Fruit fly (Drosophila melanogaster) whole organism, embryonic: ENCODE results near the gene CG31609.

Experiments
- Adf1 ChIP-seq: fragments of 200-800 bp; sonication (Bioruptor generic); IDR thresholded peaks from 2 replicates; pipeline ENCODE4 v1.3.6; 2022; ENCODE audit warnings: missing biosample characterization, missing genetic modification characterization
- C15 ChIP-seq: fragments of 200-800 bp; sonication (Bioruptor generic); IDR thresholded peaks from 3 replicates; pipeline ENCODE4 v1.3.6; 2022; ENCODE audit warnings: missing biosample characterization, missing genetic modification characterization
- CG11093 ChIP-seq: fragments of 200-800 bp; sonication (Bioruptor generic); IDR thresholded peaks from 3 replicates; pipeline ENCODE4 v1.3.6; 2022; ENCODE audit warnings: missing biosample characterization, missing genetic modification characterization
- CG12219 ChIP-seq: fragments of 200-800 bp; sonication (Bioruptor generic); optimal IDR thresholded peaks from 3 replicates; lab custom pipeline; 2018; ENCODE audit warnings: missing biosample characterization, mild to moderate bottlenecking, missing genetic modification characterization
- CG13123 ChIP-seq: fragments of 200-800 bp; sonication (Bioruptor generic); optimal IDR thresholded peaks from 2 replicates; lab custom pipeline; 2016; ENCODE audit warnings: missing biosample characterization, missing genetic modification characterization
- CG13287 ChIP-seq: fragments of 200-800 bp; sonication (Bioruptor generic); IDR thresholded peaks from 2 replicates; pipeline ENCODE4 v1.3.6; 2022; ENCODE audit warnings: missing biosample characterization, missing genetic modification characterization; ENCODE audit not compliant: partially characterized antibody
- CG13296 ChIP-seq: fragments of 200-800 bp; sonication (Bioruptor generic); optimal IDR thresholded peaks from 3 replicates; lab custom pipeline; 2018; ENCODE audit warnings: missing biosample characterization, mild to moderate bottlenecking, missing genetic modification characterization
- CG13424 ChIP-seq: fragments of 200-800 bp; sonication (Bioruptor generic); optimal IDR thresholded peaks from 2 replicates; lab custom pipeline; 2019; ENCODE audit warnings: missing biosample characterization, mild to moderate bottlenecking, missing genetic modification characterization, moderate library complexity
- CG13894 ChIP-seq: fragments of 200-800 bp; sonication (Bioruptor generic); optimal IDR thresholded peaks from 3 replicates; lab custom pipeline; 2018; ENCODE audit warnings: missing biosample characterization, mild to moderate bottlenecking, missing genetic modification characterization, moderate library complexity
- CG1529 ChIP-seq: fragments of 200-800 bp; sonication (Bioruptor generic); optimal IDR thresholded peaks from 3 replicates; lab custom pipeline; 2018; ENCODE audit warnings: missing biosample characterization, missing genetic modification characterization
- CG18599 ChIP-seq: fragments of 200-800 bp; sonication (Bioruptor generic); optimal IDR thresholded peaks from 3 replicates; lab custom pipeline; 2017; ENCODE audit warnings: missing biosample characterization, missing genetic modification characterization, mild to moderate bottlenecking, moderate library complexity, missing genetic modification reagents
- CG2120 ChIP-seq: fragments of 200-800 bp; sonication (Bioruptor generic); optimal IDR thresholded peaks from 3 replicates; lab custom pipeline; 2016; ENCODE audit warnings: missing biosample characterization, missing genetic modification characterization
- CG2875 ChIP-seq: fragments of 200-800 bp; sonication (Bioruptor generic); optimal IDR thresholded peaks from 2 replicates; lab custom pipeline; 2017; ENCODE audit warnings: missing biosample characterization, mild to moderate bottlenecking, missing genetic modification characterization, missing genetic modification reagents
- CG2889 ChIP-seq: fragments of 200-800 bp; sonication (Bioruptor generic); IDR thresholded peaks from 3 replicates; pipeline ENCODE4 v1.3.6; 2022; ENCODE audit warnings: missing biosample characterization, missing genetic modification characterization
- CG3726 ChIP-seq: fragments of 200-800 bp; sonication (Bioruptor generic); IDR thresholded peaks from 3 replicates; pipeline ENCODE4, ENCODE4 v1.3.6; 2022; ENCODE audit warnings: missing biosample characterization, missing genetic modification characterization
- CG7357 ChIP-seq: fragments of 200-800 bp; sonication (Bioruptor generic); IDR thresholded peaks from 3 replicates; pipeline ENCODE4 v1.3.6; 2022; ENCODE audit warnings: missing biosample characterization, missing genetic modification characterization
- CG7963 ChIP-seq: fragments of 200-800 bp; sonication (Bioruptor generic); IDR thresholded peaks from 3 replicates; pipeline ENCODE4 v1.3.6; 2022; ENCODE audit warnings: missing biosample characterization, missing genetic modification characterization; ENCODE audit not compliant: partially characterized antibody
- CG9727 ChIP-seq: fragments of 200-800 bp; sonication (Bioruptor generic); optimal IDR thresholded peaks from 3 replicates; lab custom pipeline; 2017; ENCODE audit warnings: missing biosample characterization, mild to moderate bottlenecking, missing genetic modification characterization
- CG9876 ChIP-seq: fragments of 200-800 bp; sonication (Bioruptor generic); optimal IDR thresholded peaks from 2 replicates; lab custom pipeline; 2016; ENCODE audit warnings: missing biosample characterization, missing genetic modification characterization
- Dp ChIP-seq: fragments of 200-800 bp; sonication (Bioruptor generic); optimal IDR thresholded peaks from 2 replicates; lab custom pipeline; 2018; ENCODE audit warnings: missing biosample characterization, mild to moderate bottlenecking, missing genetic modification characterization, moderate library complexity
- E2f2 ChIP-seq: fragments of 200-800 bp; sonication (Bioruptor generic); IDR thresholded peaks from 2 replicates; pipeline ENCODE4 v1.3.6; 2022; ENCODE audit warnings: missing biosample characterization, missing genetic modification characterization
- Eip74EF ChIP-seq, 2 experiments: fragments of 200-800 bp in 1 of 2; fragments of >200 bp in 1 of 2; sonication (Bioruptor generic) in 1 of 2; optimal IDR thresholded peaks; 2 replicates each; lab custom pipeline; 2017 to 2019; ENCODE audit warnings: missing biosample characterization in 2 of 2, missing genetic modification characterization in 2 of 2, mild to moderate bottlenecking in 1 of 2, moderate library complexity in 1 of 2
- H15 ChIP-seq: fragments of 200-800 bp; sonication (Bioruptor generic); IDR thresholded peaks from 3 replicates; pipeline ENCODE4 v1.3.6; 2022; ENCODE audit warnings: missing biosample characterization, missing genetic modification characterization
- HHEX ChIP-seq: fragments of 200-800 bp; sonication (Bioruptor generic); optimal IDR thresholded peaks from 3 replicates; lab custom pipeline; 2017; ENCODE audit warnings: missing biosample characterization, mild to moderate bottlenecking, missing genetic modification characterization, missing genetic modification reagents
- Hey ChIP-seq: fragments of 200-800 bp; sonication (Bioruptor generic); optimal IDR thresholded peaks from 3 replicates; lab custom pipeline; 2018; ENCODE audit warnings: missing biosample characterization, mild to moderate bottlenecking, missing genetic modification characterization
- Jarid2 ChIP-seq: fragments of 200-800 bp; sonication (Bioruptor generic); optimal IDR thresholded peaks from 3 replicates; lab custom pipeline; 2017; ENCODE audit warnings: mild to moderate bottlenecking, missing biosample characterization, missing genetic modification reagents, missing genetic modification characterization
- Nf-YB ChIP-seq: fragments of 200-800 bp; sonication (Bioruptor generic); optimal IDR thresholded peaks from 3 replicates; lab custom pipeline; 2019; ENCODE audit warnings: missing biosample characterization, mild to moderate bottlenecking, missing genetic modification characterization, moderate library complexity
- Ravus ChIP-seq: fragments of 200-800 bp; sonication (Bioruptor generic); IDR thresholded peaks from 2 replicates; pipeline ENCODE4 v1.3.6; 2022; ENCODE audit warnings: missing biosample characterization, missing genetic modification characterization
- Rfx ChIP-seq: fragments of 200-800 bp; sonication (Bioruptor generic); IDR thresholded peaks from 2 replicates; pipeline ENCODE4 v1.3.6; 2022; ENCODE audit warnings: missing biosample characterization, missing genetic modification characterization
- Stat92E ChIP-seq, 3 experiments: fragments of >200 bp in 2 of 3; fragments of 200-800 bp in 1 of 3; sonication (Bioruptor generic) in 1 of 3; optimal IDR thresholded peaks; 2 replicates each; lab custom pipeline; 2017 to 2019; ENCODE audit warnings: missing biosample characterization in 3 of 3, missing genetic modification characterization in 3 of 3, mild to moderate bottlenecking in 1 of 3, moderate library complexity in 1 of 3
- Vsx1 ChIP-seq: fragments of 200-800 bp; sonication (Bioruptor generic); optimal IDR thresholded peaks from 2 replicates; lab custom pipeline; 2017; ENCODE audit warnings: missing biosample characterization, mild to moderate bottlenecking, missing genetic modification characterization, missing genetic modification reagents
- br ChIP-seq: fragments of >200 bp; optimal IDR thresholded peaks from 2 replicates; lab custom pipeline; 2017
- chif ChIP-seq, 2 experiments: fragments of 200-800 bp; sonication (Bioruptor generic); optimal IDR thresholded peaks; 3 replicates each; lab custom pipeline; 2016; ENCODE audit warnings: missing biosample characterization in 2 of 2, missing genetic modification characterization in 2 of 2
- dimm ChIP-seq: fragments of 200-800 bp; sonication (Bioruptor generic); IDR thresholded peaks from 2 replicates; pipeline ENCODE4 v1.3.6; 2022; ENCODE audit warnings: missing biosample characterization, missing genetic modification characterization
- exex ChIP-seq: fragments of 200-800 bp; sonication (Bioruptor generic); optimal IDR thresholded peaks from 4 replicates; lab custom pipeline; 2018; ENCODE audit warnings: missing biosample characterization, mild to moderate bottlenecking, missing genetic modification characterization, moderate library complexity
- ftz-f1 ChIP-seq: fragments of 200-800 bp; sonication (Bioruptor generic); optimal IDR thresholded peaks from 2 replicates; lab custom pipeline; 2016; ENCODE audit warnings: missing biosample characterization, missing genetic modification characterization
- lilli ChIP-seq: fragments of 200-800 bp; sonication (Bioruptor generic); optimal IDR thresholded peaks from 3 replicates; lab custom pipeline; 2016; ENCODE audit warnings: missing biosample characterization, missing genetic modification characterization
- salm ChIP-seq: fragments of 200-800 bp; sonication (Bioruptor generic); optimal IDR thresholded peaks from 2 replicates; lab custom pipeline; 2018; ENCODE audit warnings: missing biosample characterization, mild to moderate bottlenecking, missing genetic modification characterization
- schlank ChIP-seq: fragments of 200-800 bp; sonication (Bioruptor generic); optimal IDR thresholded peaks from 2 replicates; lab custom pipeline; 2018; ENCODE audit warnings: missing biosample characterization, mild to moderate bottlenecking, missing genetic modification characterization
- scrt ChIP-seq: fragments of 200-800 bp; sonication (Bioruptor generic); optimal IDR thresholded peaks from 2 replicates; lab custom pipeline; 2018; ENCODE audit warnings: missing biosample characterization, mild to moderate bottlenecking, missing genetic modification characterization, moderate library complexity
- sima ChIP-seq: fragments of 200-800 bp; sonication (Bioruptor generic); optimal IDR thresholded peaks from 2 replicates; lab custom pipeline; 2016; ENCODE audit warnings: missing biosample characterization, missing genetic modification characterization
- slou ChIP-seq: fragments of 200-800 bp; sonication (Bioruptor generic); optimal IDR thresholded peaks from 3 replicates; lab custom pipeline; 2016; ENCODE audit warnings: missing biosample characterization, missing genetic modification characterization
- stc ChIP-seq: fragments of 200-800 bp; sonication (Bioruptor generic); IDR thresholded peaks from 2 replicates; pipeline ENCODE4 v1.3.6; 2022; ENCODE audit warnings: missing biosample characterization, missing genetic modification characterization
- trem ChIP-seq: fragments of 200-800 bp; optimal IDR thresholded peaks from 3 replicates; lab custom pipeline; 2019; ENCODE audit warnings: missing biosample characterization, mild to moderate bottlenecking, missing genetic modification characterization, moderate library complexity
- trh ChIP-seq: fragments of 200-800 bp; sonication (Bioruptor generic); optimal IDR thresholded peaks from 2 replicates; lab custom pipeline; 2016; ENCODE audit warnings: missing biosample characterization, missing genetic modification characterization
- vnd ChIP-seq: fragments of 200-800 bp; sonication (Bioruptor generic); IDR thresholded peaks from 3 replicates; pipeline ENCODE4 v1.3.6; 2022; ENCODE audit warnings: missing biosample characterization, missing genetic modification characterization; ENCODE audit not compliant: partially characterized antibody
- z ChIP-seq: fragments of 200-800 bp; sonication (Bioruptor generic); IDR thresholded peaks from 3 replicates; pipeline ENCODE4 v1.3.6; 2022; ENCODE audit warnings: missing biosample characterization, missing genetic modification characterization
- zen2 ChIP-seq: fragments of 200-800 bp; sonication (Bioruptor generic); IDR thresholded peaks from 3 replicates; pipeline ENCODE4 v1.3.6; 2022; ENCODE audit warnings: missing biosample characterization, missing genetic modification characterization; ENCODE audit not compliant: partially characterized antibody
- zfh1 ChIP-seq: fragments of 200-800 bp; sonication (Bioruptor generic); IDR thresholded peaks from 3 replicates; pipeline ENCODE4 v1.3.6; 2022; ENCODE audit warnings: missing biosample characterization, missing genetic modification characterization

Gene CG31609

DNA sequence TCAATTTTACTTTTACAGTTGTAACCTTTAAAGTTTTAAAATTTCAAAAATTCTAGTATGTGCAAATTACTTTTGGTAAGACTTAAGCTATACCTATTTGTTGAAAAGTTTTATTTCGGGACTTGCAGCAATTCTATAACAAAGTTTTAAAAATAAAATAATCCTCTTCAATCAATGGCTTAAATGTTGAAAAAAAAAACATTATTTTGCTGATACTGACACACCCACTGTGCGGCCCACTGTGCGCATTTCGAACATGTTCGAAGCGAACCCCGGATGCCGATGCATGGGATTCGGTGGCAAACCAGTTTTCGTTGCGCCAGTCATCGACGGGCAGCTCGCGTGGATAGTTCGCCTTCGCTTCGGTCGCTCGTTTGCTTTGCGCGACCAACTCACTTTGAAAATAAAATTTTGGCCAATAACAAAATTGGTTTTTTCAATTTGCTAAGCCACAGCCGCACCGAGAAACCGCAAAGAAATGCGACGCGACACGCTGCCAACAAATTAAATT is 28.1 kb downstream of the CG31609 start, which contains the start of gene CG32982 (continued):
- TF ChIP-seq HHEX (GFP tag; lab: Kevin White, UChicago): peak; percentile 92
- TF ChIP-seq trem (tag; lab: Kevin White, UChicago): peak; percentile 69
- TF ChIP-seq CG2120 (GFP tag; lab: Kevin White, UChicago): peak; percentile 95
- TF ChIP-seq Ravus (GFP tag; lab: Robert Waterston, UW): peak; percentile 41; the same call in 1 of the 2 replicates
- peak in 1 of 2 experiments; percentile 70 for TF ChIP-seq Eip74EF (GFP tag; optimal IDR thresholded peaks at IDR 0.05; lab: Kevin White, UChicago)
- TF ChIP-seq Stat92E (GFP tag; optimal IDR thresholded peaks at IDR 0.05; lab: Kevin White, UChicago): no peak
- peak; percentile 59 for TF ChIP-seq ftz-f1 (GFP tag; lab: Kevin White, UChicago)
- peak; percentile 88 for TF ChIP-seq lilli (GFP tag; lab: Kevin White, UChicago)
- peak; percentile 67 for TF ChIP-seq salm (tag; lab: Kevin White, UChicago)
- TF ChIP-seq CG13287 (GFP tag; lab: Robert Waterston, UW): peak; percentile 53; the same call in 1 of the 2 replicates
- TF ChIP-seq Rfx (GFP tag; lab: Robert Waterston, UW): peak; percentile 95
- TF ChIP-seq Hey (tag; lab: Kevin White, UChicago): peak; percentile 8
- peak; percentile 84 for TF ChIP-seq zfh1
- peak; percentile 71 for TF ChIP-seq Adf1 (GFP tag; lab: Robert Waterston, UW)
- TF ChIP-seq vnd (GFP tag; lab: Robert Waterston, UW): no peak
- TF ChIP-seq zen2: no peak
- TF ChIP-seq CG7963: peak; percentile 57
- peak; percentile 77 for TF ChIP-seq stc (GFP tag; lab: Robert Waterston, UW)
- peak; percentile 87 for TF ChIP-seq CG9876 (GFP tag; lab: Kevin White, UChicago)
- TF ChIP-seq CG13894 (tag; lab: Kevin White, UChicago): peak; percentile 79
- TF ChIP-seq Jarid2 (GFP tag; lab: Kevin White, UChicago): peak; percentile 99
- peak; percentile 72 for TF ChIP-seq Nf-YB (GFP tag; lab: Kevin White, UChicago)
- peak; percentile 64; the same call in 1 of the 3 replicates for TF ChIP-seq z (GFP tag; lab: Robert Waterston, UW)
- TF ChIP-seq Dp (GFP tag; lab: Kevin White, UChicago): no peak
- TF ChIP-seq chif (GFP tag; optimal IDR thresholded peaks at IDR 0.05; lab: Kevin White, UChicago): peak; percentile 85 to 91
- peak; percentile 65 for TF ChIP-seq exex (tag; lab: Kevin White, UChicago)
- TF ChIP-seq Vsx1: peak; percentile 64
- TF ChIP-seq CG7357 (GFP tag; lab: Robert Waterston, UW): peak; percentile 84
- peak; percentile 84 for TF ChIP-seq CG1529 (GFP tag; lab: Kevin White, UChicago)
- peak; percentile 79 for TF ChIP-seq trh (GFP tag; lab: Kevin White, UChicago)
- TF ChIP-seq CG9727: peak; percentile 95
- peak; percentile 91 for TF ChIP-seq CG18599
- TF ChIP-seq CG12219 (GFP tag; lab: Kevin White, UChicago): peak; percentile 64
- no peak for TF ChIP-seq br (lab: Kevin White, UChicago)
- peak; percentile 91 for TF ChIP-seq slou (GFP tag; lab: Kevin White, UChicago)
- no peak for TF ChIP-seq sima (GFP tag; lab: Kevin White, UChicago)
- TF ChIP-seq CG13424 (tag; lab: Kevin White, UChicago): peak; percentile 94
- peak; percentile 89 for TF ChIP-seq CG11093 (GFP tag; lab: Robert Waterston, UW)
- TF ChIP-seq C15 (GFP tag; lab: Robert Waterston, UW): peak; percentile 76; the same call in 2 of the 3 replicates
- peak; percentile 74 for TF ChIP-seq dimm (GFP tag; lab: Robert Waterston, UW)
- TF ChIP-seq scrt (GFP tag; lab: Kevin White, UChicago): peak; percentile 75
- peak; percentile 81 for TF ChIP-seq CG2875 (GFP tag; lab: Kevin White, UChicago)
- no peak; the same call in 1 of the 3 replicates for TF ChIP-seq CG2889 (GFP tag; lab: Robert Waterston, UW)
- TF ChIP-seq CG3726 (GFP tag; lab: Robert Waterston, UW): peak; percentile 83
- peak; percentile 47 for TF ChIP-seq schlank (tag; lab: Kevin White, UChicago)
- peak; percentile 65 for TF ChIP-seq CG13123 (GFP tag; lab: Kevin White, UChicago)
- TF ChIP-seq H15 (GFP tag; lab: Robert Waterston, UW): peak; percentile 84; the same call in 2 of the 3 replicates
- peak; percentile 86 for TF ChIP-seq CG13296 (GFP tag; lab: Kevin White, UChicago)
- TF ChIP-seq E2f2: peak; percentile 70
